Fruit fly (Drosophila melanogaster): ENCODE data around the gene Tmep.

The Tmep gene

DNA sequence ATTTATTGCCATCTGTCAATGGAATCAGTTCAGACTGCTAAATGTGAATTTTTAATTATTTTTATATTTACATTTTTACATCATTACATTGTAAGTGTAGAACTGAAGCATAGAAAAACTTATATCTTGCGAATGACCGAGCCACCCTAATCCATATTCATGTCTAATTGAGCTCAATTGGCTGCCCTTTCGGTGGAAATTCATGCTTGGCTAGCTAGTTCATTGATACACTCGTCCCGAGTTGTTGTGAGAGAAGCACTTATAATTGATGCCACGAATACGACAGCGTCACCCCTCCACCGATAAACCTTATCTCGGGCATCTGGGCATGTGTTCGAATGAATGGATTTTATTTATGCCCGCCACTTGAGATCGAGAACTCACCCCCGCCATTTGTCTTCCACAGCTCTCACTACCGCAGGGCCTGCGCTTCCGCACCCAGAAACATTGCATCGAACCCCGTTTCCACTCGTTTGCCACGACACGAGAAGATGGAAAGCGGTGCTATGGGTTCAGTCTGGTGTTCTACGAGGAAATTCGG lies 30.6 kb upstream of the Tmep start:
- TF ChIP-seq CG8159 (tag; optimal IDR thresholded peaks at IDR 0.05) (peak; percentile 46), CG17806 (tag; optimal IDR thresholded peaks at IDR 0.05) (no peak), EcR (GFP tag; optimal IDR thresholded peaks at IDR 0.05) (peak; percentile 1), Ets98B (GFP tag; IDR thresholded peaks at IDR 0.05) (no peak), Pif1B (GFP tag; optimal IDR thresholded peaks at IDR 0.05) (no peak), Snoo (tag; optimal IDR thresholded peaks at IDR 0.05) (no peak)

DNA sequence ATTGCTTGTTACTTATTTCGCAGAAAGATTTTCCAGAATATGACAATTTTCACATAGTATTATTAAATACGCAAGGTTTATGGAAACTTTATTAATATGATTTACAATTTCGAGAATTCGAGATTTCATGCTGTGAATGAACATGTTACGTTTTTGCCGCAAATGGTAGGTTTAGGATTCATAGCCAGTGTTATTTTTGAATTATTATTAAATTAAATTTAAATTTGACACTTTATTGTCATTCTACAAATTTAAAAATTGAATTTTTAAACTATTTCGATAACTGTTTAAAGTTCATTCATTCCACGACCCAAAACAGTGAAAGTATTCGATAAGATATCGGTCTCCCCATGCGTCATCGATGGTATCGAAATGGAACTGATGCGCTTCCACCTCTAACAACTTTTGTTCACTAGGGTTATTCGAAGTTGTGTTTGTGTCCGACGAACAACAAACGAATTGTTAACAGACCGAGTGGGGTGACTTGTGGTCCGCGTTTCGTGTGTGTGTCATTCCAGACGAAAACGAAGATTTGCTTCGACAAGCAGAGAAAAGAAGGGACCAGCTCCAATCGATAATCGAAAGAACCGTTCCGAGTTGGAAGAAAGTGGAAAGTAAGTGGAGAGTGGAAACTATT lies 23.2 kb upstream of the Tmep start, which contains the start of the genes CG32313 and Pcyt1:
Gene CG32313 (minus strand): TSS at position 51 of the 637 bp plus-strand sequence.
Gene Pcyt1 (plus strand): TSS at position 400 of the 637 bp plus-strand sequence.
- TF ChIP-seq EcR (GFP tag; optimal IDR thresholded peaks at IDR 0.05) (peak; percentile 30), Pif1B (GFP tag; optimal IDR thresholded peaks at IDR 0.05) (peak; percentile 30), CG12605 (GFP tag; IDR thresholded peaks at IDR 0.05) (0 out of 2 replicates have a peak, but pooled peaks have one; percentile 9), rn (GFP tag; IDR thresholded peaks at IDR 0.05) (no peak), Snoo (tag; optimal IDR thresholded peaks at IDR 0.05) (no peak)

DNA sequence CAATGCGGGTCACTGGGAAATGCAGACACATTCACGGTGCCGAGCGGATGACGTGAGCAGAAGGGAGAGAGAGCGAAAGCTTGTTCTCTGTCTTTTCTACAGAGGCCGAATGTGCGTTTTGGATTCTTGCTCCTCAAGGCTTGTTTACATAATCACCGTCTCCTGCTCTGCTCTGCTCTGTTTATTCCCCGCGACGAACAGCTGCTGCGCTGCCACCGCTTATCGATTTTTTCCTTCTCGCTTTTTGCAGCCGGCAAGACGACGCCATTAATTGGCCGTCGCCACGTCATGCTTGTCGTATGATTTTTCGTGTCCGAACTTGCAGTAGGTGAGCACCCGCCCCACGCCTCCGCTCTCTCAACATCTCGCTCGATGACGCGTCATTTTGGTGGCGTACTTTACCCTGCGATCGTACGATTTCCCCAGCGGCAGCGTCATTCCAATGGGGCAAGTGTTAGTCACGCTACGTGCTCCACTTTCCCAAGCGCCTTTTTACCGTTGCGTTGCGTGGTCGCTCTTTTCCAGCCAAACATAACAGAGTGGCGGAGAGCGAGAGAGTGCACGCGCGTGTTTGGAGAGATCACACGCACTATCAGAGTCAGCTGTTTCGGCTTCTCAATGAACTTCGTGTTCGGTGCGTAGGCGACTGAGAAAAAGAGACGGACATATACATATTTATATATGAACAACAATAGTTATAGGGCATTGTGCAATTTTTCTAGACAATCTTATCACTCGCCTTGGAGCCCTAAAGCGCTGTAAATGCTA lies 22.4 kb upstream of the Tmep start:
- TF ChIP-seq CG13204 (GFP tag; optimal IDR thresholded peaks at IDR 0.05): no peak
- TF ChIP-seq CG34367 (tag; optimal IDR thresholded peaks at IDR 0.05): no peak
- TF ChIP-seq CG12605 (GFP tag; IDR thresholded peaks at IDR 0.05): peak; percentile 50; the same call in 1 of the 2 replicates
- peak; percentile 39 for TF ChIP-seq Snoo (tag; optimal IDR thresholded peaks at IDR 0.05)
- TF ChIP-seq EcR (GFP tag; optimal IDR thresholded peaks at IDR 0.05): peak; percentile 24
- TF ChIP-seq CG14655 (GFP tag; optimal IDR thresholded peaks at IDR 0.05): no peak
- peak; percentile 19; the same call in 1 of the 3 replicates for TF ChIP-seq CG4496 (GFP tag; IDR thresholded peaks at IDR 0.05)
- no peak for TF ChIP-seq CG8301 (tag; optimal IDR thresholded peaks at IDR 0.05)
- TF ChIP-seq CG15710 (tag; optimal IDR thresholded peaks at IDR 0.05): no peak
- TF ChIP-seq Pif1A (GFP tag; optimal IDR thresholded peaks at IDR 0.05): peak; percentile 13
- TF ChIP-seq fd96Ca (GFP tag; IDR thresholded peaks at IDR 0.05): no peak
- peak; percentile 53 for TF ChIP-seq CG32121 (GFP tag; IDR thresholded peaks at IDR 0.05)
- TF ChIP-seq CG8159 (tag; optimal IDR thresholded peaks at IDR 0.05): no peak
- no peak for TF ChIP-seq Pif1B (GFP tag; optimal IDR thresholded peaks at IDR 0.05)
- no peak for TF ChIP-seq D1 (tag; optimal IDR thresholded peaks at IDR 0.05)
- peak; percentile 8 for TF ChIP-seq gl (tag; optimal IDR thresholded peaks at IDR 0.05)
- no peak for TF ChIP-seq CG9948 (tag; optimal IDR thresholded peaks at IDR 0.05)
- no peak for TF ChIP-seq CG10348 (GFP tag; IDR thresholded peaks at IDR 0.05)
- TF ChIP-seq Ets98B (GFP tag; IDR thresholded peaks at IDR 0.05): peak; percentile 44; the same call in 1 of the 2 replicates

DNA sequence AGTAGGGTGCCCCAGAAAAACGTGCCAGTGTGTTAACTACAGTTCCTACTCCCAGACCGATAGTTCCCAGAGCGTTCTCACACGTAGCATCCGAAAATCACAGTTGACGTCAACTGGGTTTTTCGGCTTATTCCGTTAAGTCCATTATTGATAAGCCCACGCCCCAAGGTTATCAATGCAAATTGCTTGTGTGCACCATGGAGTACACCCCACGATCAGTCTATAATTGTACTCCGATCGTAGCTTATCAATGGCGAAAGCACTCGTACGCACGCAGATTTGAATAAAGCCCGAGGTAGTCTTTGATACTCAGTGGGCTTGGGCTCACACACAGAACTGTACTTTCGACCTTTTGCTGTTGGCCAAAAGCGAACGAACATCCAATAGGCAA lies 21.9 kb upstream of the Tmep start:
- TF ChIP-seq CG15710 (tag; optimal IDR thresholded peaks at IDR 0.05) (no peak), Snoo (tag; optimal IDR thresholded peaks at IDR 0.05) (no peak), CG32121 (GFP tag; IDR thresholded peaks at IDR 0.05) (no peak), CG13204 (GFP tag; optimal IDR thresholded peaks at IDR 0.05) (no peak), Ets98B (GFP tag; IDR thresholded peaks at IDR 0.05) (no peak), Pif1B (GFP tag; optimal IDR thresholded peaks at IDR 0.05) (no peak), CG4496 (GFP tag; IDR thresholded peaks at IDR 0.05) (no peak), CG34367 (tag; optimal IDR thresholded peaks at IDR 0.05) (no peak), CG17806 (tag; optimal IDR thresholded peaks at IDR 0.05) (no peak), CG9948 (tag; optimal IDR thresholded peaks at IDR 0.05) (no peak), rn (GFP tag; IDR thresholded peaks at IDR 0.05) (no peak)

DNA sequence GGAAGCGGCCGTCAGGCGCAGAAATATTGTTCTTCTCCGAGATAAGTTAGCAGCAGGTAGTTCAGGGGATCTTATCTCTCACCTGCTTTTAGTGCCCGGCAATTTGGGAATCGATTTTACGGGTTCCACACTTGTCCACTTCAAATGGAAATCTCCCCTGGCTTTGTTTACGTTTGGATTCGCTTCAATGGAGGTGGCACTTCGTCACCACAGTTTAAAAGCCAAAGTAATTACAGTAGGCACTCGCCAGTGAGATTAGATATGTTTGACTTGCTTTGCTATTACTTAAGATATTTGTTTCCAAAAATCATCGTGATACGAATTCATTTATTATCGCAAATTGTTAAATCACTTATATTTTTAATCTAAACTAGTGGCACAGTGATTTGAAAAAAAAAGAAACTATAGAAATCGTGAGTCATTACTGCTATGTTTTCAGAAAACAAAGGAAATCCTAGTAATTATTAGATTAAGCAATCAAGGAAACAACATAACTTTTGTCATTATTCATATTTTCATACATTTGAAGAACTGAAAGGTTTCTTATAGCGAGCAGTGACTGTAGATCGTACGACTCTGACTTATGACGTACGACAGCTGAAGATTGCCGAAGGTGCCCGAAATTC lies 20.5 kb upstream of the Tmep start:
- TF ChIP-seq Snoo (tag; optimal IDR thresholded peaks at IDR 0.05): peak; percentile 54
- no peak for TF ChIP-seq Pif1A (GFP tag; optimal IDR thresholded peaks at IDR 0.05)
- peak; percentile 18 for TF ChIP-seq CG8159 (tag; optimal IDR thresholded peaks at IDR 0.05)
- TF ChIP-seq CG14655 (GFP tag; optimal IDR thresholded peaks at IDR 0.05): no peak
- no peak for TF ChIP-seq D1 (tag; optimal IDR thresholded peaks at IDR 0.05)
- TF ChIP-seq CG15710 (tag; optimal IDR thresholded peaks at IDR 0.05): peak; percentile 41
- TF ChIP-seq CG9948 (tag; optimal IDR thresholded peaks at IDR 0.05): peak; percentile 5
- peak; percentile 7 for TF ChIP-seq CG34367 (tag; optimal IDR thresholded peaks at IDR 0.05)

DNA sequence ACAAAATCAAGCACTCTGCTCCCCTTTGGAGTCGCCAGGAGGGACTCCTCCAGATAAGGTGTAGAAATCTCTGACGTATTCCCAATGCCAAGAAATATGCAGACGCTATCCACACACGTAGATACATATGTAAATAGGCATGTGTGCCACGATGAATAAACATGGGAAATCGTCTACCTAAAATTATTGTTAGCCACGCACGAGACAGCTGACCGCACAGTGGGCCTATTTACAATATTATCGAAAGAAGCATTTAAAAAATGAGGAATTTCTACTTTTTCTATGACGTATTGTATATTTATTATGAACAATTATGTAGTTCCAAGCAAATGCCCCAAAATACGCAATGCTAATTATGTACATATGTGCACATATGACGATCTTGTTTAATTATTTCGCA lies 19.8 kb upstream of the Tmep start:
- TF ChIP-seq EcR (GFP tag; optimal IDR thresholded peaks at IDR 0.05) (no peak), Ets98B (GFP tag; IDR thresholded peaks at IDR 0.05) (no peak), CG9948 (tag; optimal IDR thresholded peaks at IDR 0.05) (no peak), CG8159 (tag; optimal IDR thresholded peaks at IDR 0.05) (no peak), CG12605 (GFP tag; IDR thresholded peaks at IDR 0.05) (no peak), fd96Ca (GFP tag; IDR thresholded peaks at IDR 0.05) (no peak), CG15710 (tag; optimal IDR thresholded peaks at IDR 0.05) (no peak), CG8301 (tag; optimal IDR thresholded peaks at IDR 0.05) (no peak), CG17806 (tag; optimal IDR thresholded peaks at IDR 0.05) (no peak), CG32121 (GFP tag; IDR thresholded peaks at IDR 0.05) (no peak)
